Worm (Caenorhabditis elegans): ENCODE results near the gene C34C12.8.
"Not testable (repeated sequence)": the region's sequence is repeated elsewhere in the genome, so short reads cannot be mapped to it uniquely, and the experiment has no call there.

- not testable (repeated sequence) for TF ChIP-seq tbx-11 (GFP tag; IDR thresholded peaks at IDR 0.05); hmbx-1 (tag; optimal IDR thresholded peaks at IDR 0.05); ama-1 (optimal IDR thresholded peaks at IDR 0.05); flt-1 (GFP tag; IDR thresholded peaks at IDR 0.05); B0310.2 (tag; optimal IDR thresholded peaks at IDR 0.05); hnd-1 (tag; optimal IDR thresholded peaks at IDR 0.05); hmg-4 (GFP tag; optimal IDR thresholded peaks at IDR 0.05); pes-1 (GFP tag; IDR thresholded peaks at IDR 0.05); aly-1 (tag; optimal IDR thresholded peaks at IDR 0.05); tra-4 (tag; optimal IDR thresholded peaks at IDR 0.05)
Measured at ce11 chrIII:3453486-3453885, 6.7 kb upstream of the C34C12.8 start, which contains the start of gene C34C12.2.

All from whole organism, early embryonic.